Fruit fly (Drosophila melanogaster) whole organism, wandering third instar larva: Measurements from ENCODE around the gene Drsl3.

Source experiments
- CG32264 ChIP-seq: fragments of 200-800 bp; sonication (Bioruptor generic); optimal IDR thresholded peaks from 2 replicates; lab custom pipeline; 2016; ENCODE audit warnings: missing biosample characterization, missing genetic modification characterization
- Dif ChIP-seq: fragments of 200-275, 200-300 bp; sonication (Bioruptor generic); optimal IDR thresholded peaks from 2 replicates; lab custom pipeline; 2018; ENCODE audit warnings: missing biosample characterization, missing genetic modification characterization; ENCODE audit not compliant: partially characterized antibody
- GATAd ChIP-seq: sonication (Bioruptor generic); optimal IDR thresholded peaks from 2 replicates; lab custom pipeline; 2016; ENCODE audit warnings: missing biosample characterization, missing genetic modification characterization
- Hr78 ChIP-seq: fragments of >200 bp; optimal IDR thresholded peaks from 2 replicates; lab custom pipeline; 2017; ENCODE audit warnings: missing biosample characterization, missing genetic modification characterization
- N ChIP-seq: fragments of >200 bp; optimal IDR thresholded peaks from 2 replicates; lab custom pipeline; 2018; ENCODE audit warnings: missing biosample characterization, missing external identifiers, missing genetic modification characterization
- OdsH ChIP-seq: fragments of 200-800 bp; sonication (Bioruptor generic); optimal IDR thresholded peaks from 2 replicates; lab custom pipeline; 2016; ENCODE audit warnings: missing biosample characterization, mild to moderate bottlenecking, missing genetic modification characterization
- Vsx2 ChIP-seq: fragments of 200-300, 225-300 bp; sonication (Bioruptor generic); optimal IDR thresholded peaks from 2 replicates; lab custom pipeline; 2018; ENCODE audit warnings: missing biosample characterization, missing genetic modification characterization; ENCODE audit not compliant: partially characterized antibody
- ey ChIP-seq: fragments of 200-800 bp; sonication (Bioruptor generic); optimal IDR thresholded peaks from 2 replicates; lab custom pipeline; 2016; ENCODE audit warnings: missing biosample characterization, missing genetic modification characterization
- fru ChIP-seq: fragments of 200-800 bp; sonication (Bioruptor generic); optimal IDR thresholded peaks from 3 replicates; lab custom pipeline; 2016; ENCODE audit warnings: missing biosample characterization, mild to moderate bottlenecking, missing genetic modification characterization
- pan ChIP-seq: fragments of >200 bp; optimal IDR thresholded peaks from 2 replicates; lab custom pipeline; 2017
- rgr ChIP-seq: fragments of 200-800 bp; sonication (Bioruptor generic); optimal IDR thresholded peaks from 3 replicates; lab custom pipeline; 2016; ENCODE audit warnings: missing biosample characterization, mild to moderate bottlenecking, missing genetic modification characterization
- sage ChIP-seq: fragments of 200-800 bp; sonication (Bioruptor generic); optimal IDR thresholded peaks from 2 replicates; lab custom pipeline; 2016; ENCODE audit warnings: missing biosample characterization, mild to moderate bottlenecking, missing genetic modification characterization

- TF ChIP-seq Dif (GFP tag; lab: Kevin White, UChicago), result no peak
- no peak for TF ChIP-seq GATAd (GFP tag; lab: Kevin White, UChicago)
- TF ChIP-seq CG32264, result no peak
- TF ChIP-seq Hr78 (GFP tag; lab: Kevin White, UChicago), result no peak
- TF ChIP-seq fru (GFP tag; lab: Kevin White, UChicago), result no peak
- TF ChIP-seq sage, result no peak
- TF ChIP-seq N (GFP tag; lab: Kevin White, UChicago), result no peak
- TF ChIP-seq pan, result no peak
- TF ChIP-seq ey, result no peak
- no peak for TF ChIP-seq rgr (GFP tag; lab: Kevin White, UChicago)
- TF ChIP-seq Vsx2 (GFP tag; lab: Kevin White, UChicago), result no peak
- no peak for TF ChIP-seq OdsH
Measured at dm6 chr3L:3306515-3306914, 8.3 kb upstream of the Drsl3 start.
